Worm (Caenorhabditis elegans): ENCODE measurements around the gene F36H12.10.

DNA sequence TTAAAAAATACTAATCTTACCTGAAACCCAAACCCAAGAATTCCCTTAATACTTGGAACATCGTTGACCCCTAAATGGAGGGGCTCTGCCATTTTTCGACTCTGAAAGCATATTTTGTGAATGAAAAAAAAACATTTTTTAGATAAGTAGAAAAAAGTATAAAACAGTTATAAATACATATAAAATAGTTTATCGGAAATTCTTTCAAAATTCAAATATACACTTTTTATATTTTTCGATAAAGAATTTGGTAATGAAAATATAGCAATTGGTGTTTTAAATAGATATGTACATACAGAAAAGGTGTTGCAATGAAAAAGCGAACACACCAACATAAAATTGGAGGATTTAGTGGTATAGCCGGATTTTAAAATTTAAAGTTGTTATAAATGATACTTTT is 39.5 kb downstream of the F36H12.10 start, which contains the start of gene Y59E9AL.4:
- TF ChIP-seq attf-3 (GFP tag; conservative IDR thresholded peaks at IDR 0.05), result no peak
- no peak for TF ChIP-seq dpl-1 (GFP tag; optimal IDR thresholded peaks at IDR 0.05)
- no peak for TF ChIP-seq B0336.3 (GFP tag; IDR thresholded peaks at IDR 0.05)
- TF ChIP-seq ets-4 (GFP tag; optimal IDR thresholded peaks at IDR 0.05), result no peak
- no peak for TF ChIP-seq lsl-1 (GFP tag; optimal IDR thresholded peaks at IDR 0.05)
- no peak for TF ChIP-seq K11D2.4 (GFP tag; IDR thresholded peaks at IDR 0.05)
- no peak for TF ChIP-seq C17E4.6 (GFP tag; IDR thresholded peaks at IDR 0.05)
- TF ChIP-seq hsf-1 (GFP tag; IDR thresholded peaks at IDR 0.05), result no peak
- TF ChIP-seq rcor-1 (GFP tag; IDR thresholded peaks at IDR 0.05), result no peak
- TF ChIP-seq pbrm-1 (GFP tag; IDR thresholded peaks at IDR 0.05), result no peak
- TF ChIP-seq lir-1 (GFP tag; conservative IDR thresholded peaks at IDR 0.05), result no peak
- no peak for TF ChIP-seq unc-130 (GFP tag; optimal IDR thresholded peaks at IDR 0.05)

All from whole organism, young adult.